Worm (Caenorhabditis elegans): ENCODE results near the gene wdr-5.1.
A peak's percentile ranks its signal among the peaks of the same experiment; 100 is the strongest.

Gene wdr-5.1

ce11 chrIII:3670984-3671383 is 34.1 kb upstream of the wdr-5.1 start (continued):
- TF ChIP-seq blmp-1 (tag; optimal IDR thresholded peaks at IDR 0.05) (no peak), pax-3 (tag; optimal IDR thresholded peaks at IDR 0.05) (no peak), pqm-1 (tag; optimal IDR thresholded peaks at IDR 0.05) (no peak), tbx-2 (tag; optimal IDR thresholded peaks at IDR 0.05) (no peak), elt-3 (tag; optimal IDR thresholded peaks at IDR 0.05) (no peak), unc-98 (GFP tag; IDR thresholded peaks at IDR 0.05) (no peak), dpl-1 (GFP tag; optimal IDR thresholded peaks at IDR 0.05) (no peak), irx-1 (tag; optimal IDR thresholded peaks at IDR 0.05) (no peak), nhr-28 (tag; optimal IDR thresholded peaks at IDR 0.05) (no peak), C04F5.9 (tag; optimal IDR thresholded peaks at IDR 0.05) (no peak), nhr-71 (tag; optimal IDR thresholded peaks at IDR 0.05) (peak; percentile 59), grh-1 (GFP tag; IDR thresholded peaks at IDR 0.05) (no peak), ceh-88 (GFP tag; IDR thresholded peaks at IDR 0.05) (no peak), ama-1 (optimal IDR thresholded peaks at IDR 0.05) (no peak), alr-1 (tag; optimal IDR thresholded peaks at IDR 0.05; ENCODE audit: borderline replicate concordance) (no peak), fos-1 (tag; optimal IDR thresholded peaks at IDR 0.05) (no peak), sptf-1 (tag; optimal IDR thresholded peaks at IDR 0.05) (no peak), fkh-4 (tag; optimal IDR thresholded peaks at IDR 0.05; ENCODE audit: borderline replicate concordance) (no peak), unc-130 (tag; optimal IDR thresholded peaks at IDR 0.05) (no peak)

ce11 chrIII:3672839-3673238 is 32.2 kb upstream of the wdr-5.1 start:
- TF ChIP-seq lin-35 (GFP tag; optimal IDR thresholded peaks at IDR 0.05) (peak; percentile 17 to 30), fkh-8 (tag; optimal IDR thresholded peaks at IDR 0.05) (no peak), fos-1 (tag; optimal IDR thresholded peaks at IDR 0.05) (peak; percentile 13), pqm-1 (tag; optimal IDR thresholded peaks at IDR 0.05) (no peak), lin-13 (GFP tag; optimal IDR thresholded peaks at IDR 0.05) (peak; percentile 25), lin-14 (GFP tag; optimal IDR thresholded peaks at IDR 0.05) (peak; percentile 90), blmp-1 (tag; optimal IDR thresholded peaks at IDR 0.05) (peak; percentile 86), dpl-1 (GFP tag; optimal IDR thresholded peaks at IDR 0.05) (no peak), skn-1 (tag; optimal IDR thresholded peaks at IDR 0.05) (peak; percentile 20), swsn-7 (tag; optimal IDR thresholded peaks at IDR 0.05) (peak; percentile 13), nhr-85 (tag) (peak; percentile 78), lin-39 (tag; optimal IDR thresholded peaks at IDR 0.05) (no peak), efl-1 (optimal IDR thresholded peaks at IDR 0.05) (peak in 1 of 2 experiments; percentile 18), efl-1 (GFP tag; optimal IDR thresholded peaks at IDR 0.05 in 1 of 2) (peak in 1 of 2 experiments; percentile 85), nhr-19 (GFP tag; conservative IDR thresholded peaks at IDR 0.05) (no peak), nhr-71 (tag; optimal IDR thresholded peaks at IDR 0.05) (peak; percentile 41), nhr-47 (tag; optimal IDR thresholded peaks at IDR 0.05) (peak; percentile 36), nhr-12 (tag; optimal IDR thresholded peaks at IDR 0.05) (no peak), elt-3 (tag; optimal IDR thresholded peaks at IDR 0.05) (peak in 1 of 6 experiments; percentile 24), lsy-2 (tag; optimal IDR thresholded peaks at IDR 0.05) (peak; percentile 13 to 48), mep-1 (tag; optimal IDR thresholded peaks at IDR 0.05) (peak; percentile 28), nhr-20 (tag; optimal IDR thresholded peaks at IDR 0.05) (peak; percentile 48), unc-62 (GFP tag; optimal IDR thresholded peaks at IDR 0.05) (no peak), snu-23 (GFP tag; optimal IDR thresholded peaks at IDR 0.05) (peak; percentile 50), mef-2 (tag; optimal IDR thresholded peaks at IDR 0.05) (no peak), fkh-10 (GFP tag; optimal IDR thresholded peaks at IDR 0.05) (peak; percentile 17), nhr-11 (tag; optimal IDR thresholded peaks at IDR 0.05) (no peak)

- no peak for TF ChIP-seq hlh-17 (GFP tag; optimal IDR thresholded peaks at IDR 0.05; ENCODE audit: borderline replicate concordance)
- no peak for TF ChIP-seq nhr-47 (tag; optimal IDR thresholded peaks at IDR 0.05)
- peak; percentile 60 for TF ChIP-seq dsc-1 (tag; optimal IDR thresholded peaks at IDR 0.05)
These were observed 30.9 kb upstream of the wdr-5.1 start for ce11 chrIII:3674149-3674548.
